Fruit fly (Drosophila melanogaster) whole organism, embryonic: ENCODE measurements around the gene CG33640.

ENCODE experiments used
- CG32767 ChIP-seq: fragments of 200-800 bp; sonication (Bioruptor generic); IDR thresholded peaks from 2 replicates; pipeline ENCODE4 v1.3.6; 2022; ENCODE audit warnings: missing biosample characterization, missing genetic modification characterization
- ab ChIP-seq: fragments of 200-800 bp; sonication (Bioruptor generic); optimal IDR thresholded peaks from 2 replicates; lab custom pipeline; 2016; ENCODE audit warnings: missing biosample characterization, missing genetic modification characterization

DNA sequence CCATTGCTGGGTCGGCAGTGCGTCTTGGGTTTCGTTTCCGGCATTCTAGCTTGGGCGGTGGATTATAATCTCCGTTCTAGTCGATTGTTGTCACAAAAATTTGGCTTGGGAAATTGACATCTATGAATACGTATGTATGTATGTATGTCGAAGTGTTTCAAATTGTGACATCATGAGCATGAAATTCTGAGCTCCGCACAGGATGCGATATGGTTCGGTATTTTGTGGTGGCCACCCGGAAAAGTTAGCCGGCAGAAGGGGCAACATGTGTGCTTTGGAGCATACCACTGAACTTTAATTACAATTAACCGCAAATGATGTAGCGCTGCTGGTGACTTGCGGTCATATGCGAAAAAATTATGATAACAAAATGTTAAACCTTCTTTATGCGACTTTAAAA is 8.0 kb downstream of the CG33640 start, which contains the start of gene CG15638:
- TF ChIP-seq ab (GFP tag; lab: Kevin White, UChicago): no peak
- TF ChIP-seq CG32767 (GFP tag; lab: Robert Waterston, UW): no peak
